Worm (Caenorhabditis elegans) whole organism, L2 larva: ENCODE measurements around the gene T12G3.11.

Experiments
- C34F6.9 ChIP-seq: fragments of 150-350 bp; optimal IDR thresholded peaks from 2 replicates; lab custom pipeline; 2014; ENCODE audit warnings: missing biosample characterization, missing genetic modification characterization
- R02D3.7 ChIP-seq: fragments of 150-350 bp; optimal IDR thresholded peaks from 2 replicates; lab custom pipeline; 2014; ENCODE audit warnings: missing biosample characterization, missing genetic modification characterization
- Y55F3AM.14 ChIP-seq: fragments of 200-800 bp; sonication (Bioruptor generic); optimal IDR thresholded peaks from 2 replicates; lab custom pipeline; 2018; ENCODE audit warnings: mild to moderate bottlenecking, missing genetic modification characterization, missing compliant biosample characterization
- ZK546.5 ChIP-seq: sonication (generic microtip); optimal IDR thresholded peaks from 2 replicates; lab custom pipeline; 2017; ENCODE audit warnings: missing biosample characterization, missing genetic modification characterization
- alr-1 ChIP-seq: fragments of 150-350 bp; optimal IDR thresholded peaks from 2 replicates; lab custom pipeline; 2014; ENCODE audit warnings: missing biosample characterization, missing genetic modification characterization
- ama-1 ChIP-seq: fragments of 150-350 bp; optimal IDR thresholded peaks from 2 replicates; lab custom pipeline; 2018; ENCODE audit warnings: inconsistent platforms
- blmp-1 ChIP-seq: sonication (generic microtip); optimal IDR thresholded peaks from 2 replicates; lab custom pipeline; 2017; ENCODE audit warnings: missing genetic modification characterization, mild to moderate bottlenecking, missing compliant biosample characterization, antibody characterized with exemption, moderate library complexity; ENCODE audit not compliant: insufficient read depth
- ceh-16 ChIP-seq: fragments of 150-350 bp; optimal IDR thresholded peaks from 2 replicates; lab custom pipeline; 2014; ENCODE audit warnings: missing biosample characterization, missing genetic modification characterization
- ceh-82 ChIP-seq: fragments of 150-350 bp; optimal IDR thresholded peaks from 2 replicates; lab custom pipeline; 2014; ENCODE audit warnings: missing biosample characterization, missing genetic modification characterization
- crh-2 ChIP-seq: sonication (generic microtip); optimal IDR thresholded peaks from 2 replicates; lab custom pipeline; 2017; ENCODE audit warnings: missing biosample characterization, missing genetic modification characterization
- dmd-4 ChIP-seq: sonication (generic microtip); optimal IDR thresholded peaks from 2 replicates; lab custom pipeline; 2017; ENCODE audit warnings: missing biosample characterization, missing genetic modification characterization
- egl-27 ChIP-seq: sonication (generic microtip); optimal IDR thresholded peaks from 3 replicates; lab custom pipeline; 2017; ENCODE audit warnings: missing biosample characterization, missing genetic modification reagents, missing genetic modification characterization
- elt-1 ChIP-seq: fragments of 150-350 bp; optimal IDR thresholded peaks from 2 replicates; lab custom pipeline; 2014; ENCODE audit warnings: missing biosample characterization, missing genetic modification characterization
- gmeb-1 ChIP-seq: fragments of 150-350 bp; optimal IDR thresholded peaks from 2 replicates; lab custom pipeline; 2014; ENCODE audit warnings: missing biosample characterization, missing genetic modification characterization
- lin-11 ChIP-seq: fragments of 150-350 bp; sonication (generic microtip); optimal IDR thresholded peaks from 2 replicates; lab custom pipeline; 2014; ENCODE audit warnings: missing biosample characterization, missing genetic modification characterization, inconsistent platforms, mixed read lengths
- lin-13 ChIP-seq: fragments of 150-350 bp; optimal IDR thresholded peaks from 2 replicates; lab custom pipeline; 2014; ENCODE audit warnings: missing biosample characterization, missing genetic modification reagents, missing genetic modification characterization
- lin-39 ChIP-seq: fragments of 150-350 bp; optimal IDR thresholded peaks from 2 replicates; lab custom pipeline; 2014; ENCODE audit warnings: missing biosample characterization, missing genetic modification reagents, missing genetic modification characterization
- lsy-2 ChIP-seq, 2 experiments: fragments of 150-350 bp in 1 of 2; sonication (generic microtip) in 1 of 2; optimal IDR thresholded peaks; 2 replicates each; lab custom pipeline; 2014 to 2017; ENCODE audit warnings: missing biosample characterization in 2 of 2, missing genetic modification characterization in 2 of 2
- mab-5 ChIP-seq: fragments of 150-350 bp; optimal IDR thresholded peaks from 2 replicates; lab custom pipeline; 2014; ENCODE audit warnings: missing biosample characterization, missing genetic modification characterization
- mbf-1 ChIP-seq: sonication (generic microtip); optimal IDR thresholded peaks from 2 replicates; lab custom pipeline; 2017; ENCODE audit warnings: missing biosample characterization, missing genetic modification characterization
- mdl-1 ChIP-seq, 2 experiments: fragments of 150-350 bp in 1 of 2; sonication (generic microtip) in 1 of 2; optimal IDR thresholded peaks; 2 replicates each; lab custom pipeline; 2017; ENCODE audit warnings: missing biosample characterization in 2 of 2, missing genetic modification characterization in 2 of 2
- nhr-10 ChIP-seq: sonication (generic microtip); optimal IDR thresholded peaks from 2 replicates; lab custom pipeline; 2017; ENCODE audit warnings: missing biosample characterization, missing genetic modification characterization
- nhr-11 ChIP-seq: fragments of 150-350 bp; optimal IDR thresholded peaks from 2 replicates; lab custom pipeline; 2014; ENCODE audit warnings: missing biosample characterization, missing genetic modification characterization
- nhr-12 ChIP-seq: fragments of 150-350 bp; optimal IDR thresholded peaks from 2 replicates; lab custom pipeline; 2014; ENCODE audit warnings: missing biosample characterization, missing genetic modification characterization
- nhr-129 ChIP-seq: fragments of 150-350 bp; optimal IDR thresholded peaks from 2 replicates; lab custom pipeline; 2014; ENCODE audit warnings: missing biosample characterization, missing genetic modification characterization
- nhr-21 ChIP-seq: fragments of 150-350 bp; optimal IDR thresholded peaks from 2 replicates; lab custom pipeline; 2014; ENCODE audit warnings: missing biosample characterization, missing genetic modification characterization
- nhr-23 ChIP-seq: fragments of 150-350 bp; optimal IDR thresholded peaks from 2 replicates; lab custom pipeline; 2014; ENCODE audit warnings: missing biosample characterization, missing genetic modification reagents, missing genetic modification characterization
- nhr-237 ChIP-seq: fragments of 150-350 bp; optimal IDR thresholded peaks from 2 replicates; lab custom pipeline; 2014; ENCODE audit warnings: missing biosample characterization, missing genetic modification characterization
- nhr-25 ChIP-seq: fragments of 150-350 bp; sonication (generic microtip); optimal IDR thresholded peaks from 3 replicates; lab custom pipeline; 2014; ENCODE audit warnings: missing biosample characterization, missing genetic modification characterization
- nhr-6 ChIP-seq: fragments of 150-350 bp; optimal IDR thresholded peaks from 2 replicates; lab custom pipeline; 2014; ENCODE audit warnings: missing biosample characterization, missing genetic modification characterization
- nhr-77 ChIP-seq: fragments of 150-350 bp; optimal IDR thresholded peaks from 2 replicates; lab custom pipeline; 2014; ENCODE audit warnings: missing biosample characterization, missing genetic modification characterization
- peb-1 ChIP-seq: fragments of 150-350 bp; optimal IDR thresholded peaks from 2 replicates; lab custom pipeline; 2014; ENCODE audit warnings: missing biosample characterization, missing genetic modification characterization
- sem-4 ChIP-seq: fragments of 150-350 bp; optimal IDR thresholded peaks from 2 replicates; lab custom pipeline; 2014; ENCODE audit warnings: missing biosample characterization, missing genetic modification reagents, missing genetic modification characterization
- skn-1 ChIP-seq: sonication (generic microtip); optimal IDR thresholded peaks from 2 replicates; lab custom pipeline; 2017; ENCODE audit warnings: missing biosample characterization, missing genetic modification characterization
- sma-3 ChIP-seq: sonication (generic microtip); optimal IDR thresholded peaks from 2 replicates; lab custom pipeline; 2016; ENCODE audit warnings: missing genetic modification reagents, missing genetic modification characterization, missing compliant biosample characterization
- sma-9 ChIP-seq, 2 experiments: fragments of 150-350 bp in 1 of 2; sonication (generic microtip) in 1 of 2; optimal IDR thresholded peaks; 2 replicates each; lab custom pipeline; 2014 to 2016; ENCODE audit warnings: missing genetic modification characterization in 2 of 2, mild to moderate bottlenecking in 1 of 2, missing biosample characterization in 1 of 2, missing compliant biosample characterization in 1 of 2, missing genetic modification reagents in 1 of 2, moderate library complexity in 1 of 2
- snpc-4 ChIP-seq: fragments of 150-350 bp; optimal IDR thresholded peaks from 2 replicates; lab custom pipeline; 2014; ENCODE audit warnings: missing biosample characterization, missing genetic modification characterization
- unc-39 ChIP-seq: fragments of 150-350 bp; optimal IDR thresholded peaks from 2 replicates; lab custom pipeline; 2014; ENCODE audit warnings: missing biosample characterization, missing genetic modification characterization
- unc-62 ChIP-seq: fragments of 150-350 bp; optimal IDR thresholded peaks from 2 replicates; lab custom pipeline; 2014; ENCODE audit warnings: missing biosample characterization, missing genetic modification reagents, missing genetic modification characterization
- zag-1 ChIP-seq: fragments of 150-350 bp; optimal IDR thresholded peaks from 2 replicates; lab custom pipeline; 2014; ENCODE audit warnings: missing biosample characterization, missing genetic modification characterization
- ztf-1 ChIP-seq: fragments of 200-800 bp; sonication (Bioruptor generic); conservative IDR thresholded peaks from 2 replicates; pipeline ENCODE4 v1.3.6; 2022; ENCODE audit warnings: missing genetic modification characterization, missing compliant biosample characterization
- ztf-11 ChIP-seq: sonication (generic microtip); optimal IDR thresholded peaks from 2 replicates; lab custom pipeline; 2017; ENCODE audit warnings: missing biosample characterization, missing genetic modification characterization
- ztf-4 ChIP-seq: fragments of 150-350 bp; optimal IDR thresholded peaks from 2 replicates; lab custom pipeline; 2014; ENCODE audit warnings: missing biosample characterization, missing genetic modification characterization

T12G3.11 gene

DNA sequence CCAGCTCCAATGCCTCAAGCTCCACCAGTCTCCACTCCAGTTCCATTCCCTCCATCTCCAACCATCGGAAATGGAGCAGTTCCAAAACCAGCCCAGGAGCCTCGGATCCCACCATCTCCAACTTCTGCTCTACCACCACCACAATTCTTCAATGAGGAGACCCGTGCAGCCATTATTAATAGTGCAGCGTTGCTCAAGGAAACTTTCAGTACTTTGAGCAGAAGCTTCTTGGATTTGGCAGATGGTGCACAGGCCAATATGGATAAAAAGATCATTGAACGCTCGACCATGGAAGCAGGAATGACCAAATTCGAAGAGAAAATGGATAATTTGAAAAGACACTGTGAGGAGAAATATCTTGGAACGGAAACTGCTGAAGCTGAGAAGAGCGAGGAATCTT is 5.8 kb upstream of the T12G3.11 start:
- TF ChIP-seq sma-9 (GFP tag; optimal IDR thresholded peaks at IDR 0.05; lab: Kevin White, UChicago) (no peak), sma-9 (tag; optimal IDR thresholded peaks at IDR 0.05; lab: Kevin White, UChicago) (no peak), C34F6.9 (tag; lab: Kevin White, UChicago) (no peak), ztf-11 (no peak), nhr-129 (no peak), sma-3 (GFP tag; lab: Kevin White, UChicago) (no peak), mab-5 (tag; lab: Kevin White, UChicago) (no peak), sem-4 (tag; lab: Kevin White, UChicago) (no peak), ama-1 (lab: Kevin White, UChicago) (no peak)

DNA sequence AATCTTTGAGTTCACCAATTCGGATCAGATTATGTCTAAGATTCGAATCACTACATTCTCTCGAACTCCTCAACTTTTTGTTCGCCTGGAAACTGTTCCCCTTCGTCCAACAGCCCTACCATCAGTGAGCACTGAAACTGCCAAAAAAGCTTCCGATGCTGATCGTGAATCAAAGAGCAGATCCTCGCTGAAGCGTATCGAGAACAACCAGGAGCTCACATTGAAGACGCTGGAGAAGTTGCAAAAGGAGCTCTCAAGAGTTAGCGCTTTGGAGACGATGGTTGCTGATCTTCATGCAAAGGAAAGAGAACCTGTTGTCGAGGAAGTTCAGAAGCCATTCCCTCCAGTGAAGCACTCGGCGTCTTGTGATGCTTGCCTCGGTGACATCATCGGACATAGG is 5.2 kb upstream of the T12G3.11 start:
- TF ChIP-seq nhr-23 (tag; lab: Kevin White, UChicago): no peak
- no peak for TF ChIP-seq C34F6.9 (tag; lab: Kevin White, UChicago)
- no peak for TF ChIP-seq zag-1 (tag; lab: Kevin White, UChicago)
- no peak for TF ChIP-seq mbf-1 (tag; lab: Kevin White, UChicago)
- no peak for TF ChIP-seq nhr-25 (tag; lab: Kevin White, UChicago)
- TF ChIP-seq ama-1 (lab: Kevin White, UChicago): peak; percentile 26
- TF ChIP-seq skn-1 (tag; lab: Kevin White, UChicago): no peak
- TF ChIP-seq nhr-129: peak; percentile 13
- TF ChIP-seq dmd-4: no peak
- TF ChIP-seq alr-1 (tag; lab: Kevin White, UChicago): no peak
- TF ChIP-seq ceh-82 (tag; lab: Kevin White, UChicago): no peak
- TF ChIP-seq nhr-237 (tag; lab: Kevin White, UChicago): no peak
- no peak for TF ChIP-seq blmp-1 (tag; lab: Kevin White, UChicago)
- TF ChIP-seq, all 48 proteins: peak for 2

ce11 chrIV:12033985-12034384 is 4.4 kb upstream of the T12G3.11 start, which contains the start of gene sqst-1:
Gene sqst-1, plus strand, starts transcription at chrIV:12034282.
- peak; percentile 43 for TF ChIP-seq ztf-4 (tag; lab: Kevin White, UChicago)
- TF ChIP-seq ceh-82 (tag; lab: Kevin White, UChicago): no peak
- peak; percentile 72 for TF ChIP-seq nhr-129
- TF ChIP-seq lsy-2 (tag; optimal IDR thresholded peaks at IDR 0.05; lab: Kevin White, UChicago): peak in 1 of 2 experiments; percentile 20
- peak; percentile 20 for TF ChIP-seq C34F6.9 (tag; lab: Kevin White, UChicago)

DNA sequence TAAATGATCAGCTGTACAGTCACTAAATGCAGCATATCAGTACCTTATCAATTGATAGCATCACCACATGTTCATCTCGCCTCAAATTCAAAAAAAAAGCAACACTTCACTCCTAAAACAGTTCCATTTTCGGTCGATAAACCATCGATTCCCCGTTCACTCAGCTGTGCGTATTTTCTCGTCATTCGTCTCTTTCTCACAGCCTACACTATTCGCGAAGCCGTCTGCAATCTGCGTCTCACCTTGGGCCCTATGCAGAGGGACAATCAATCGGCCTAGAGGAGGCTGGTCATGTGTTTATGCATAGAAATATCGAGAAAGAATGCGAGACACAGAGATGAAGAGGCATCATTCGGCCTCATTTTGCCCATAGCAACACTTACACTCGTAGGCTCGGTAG is 2.8 kb upstream of the T12G3.11 start:
- TF ChIP-seq C34F6.9 (tag; lab: Kevin White, UChicago): peak; percentile 98
- peak; percentile 80 for TF ChIP-seq nhr-21 (tag; lab: Kevin White, UChicago)
- peak; percentile 52 to 87 for TF ChIP-seq lsy-2 (tag; optimal IDR thresholded peaks at IDR 0.05; lab: Kevin White, UChicago)
- TF ChIP-seq ama-1 (lab: Kevin White, UChicago): peak; percentile 77
- TF ChIP-seq nhr-12 (tag; lab: Kevin White, UChicago): no peak
- TF ChIP-seq nhr-6 (tag; lab: Kevin White, UChicago): peak; percentile 66
- peak; percentile 99 for TF ChIP-seq nhr-129
- TF ChIP-seq ztf-4 (tag; lab: Kevin White, UChicago): peak; percentile 81
- TF ChIP-seq peb-1: no peak
- TF ChIP-seq skn-1 (tag; lab: Kevin White, UChicago): no peak
- peak in 1 of 2 experiments; percentile 55 for TF ChIP-seq mdl-1 (tag; optimal IDR thresholded peaks at IDR 0.05; lab: Kevin White, UChicago)
- TF ChIP-seq lin-11 (tag; lab: Kevin White, UChicago): peak; percentile 54
- no peak for TF ChIP-seq lin-39
- peak; percentile 28 for TF ChIP-seq zag-1 (tag; lab: Kevin White, UChicago)
- no peak for TF ChIP-seq snpc-4
- TF ChIP-seq egl-27 (tag; lab: Kevin White, UChicago): peak; percentile 61
- TF ChIP-seq R02D3.7 (tag; lab: Kevin White, UChicago): no peak
- no peak for TF ChIP-seq nhr-11 (tag; lab: Kevin White, UChicago)
- TF ChIP-seq sma-3 (GFP tag; lab: Kevin White, UChicago): peak; percentile 92
- TF ChIP-seq nhr-25 (tag; lab: Kevin White, UChicago): peak; percentile 89
- TF ChIP-seq Y55F3AM.14 (GFP tag; lab: Kevin White, UChicago): peak; percentile 26
- no peak for TF ChIP-seq ZK546.5 (tag; lab: Kevin White, UChicago)
- TF ChIP-seq blmp-1 (tag; lab: Kevin White, UChicago): peak; percentile 15
- peak; percentile 68 for TF ChIP-seq lin-13 (GFP tag; lab: Kevin White, UChicago)
- TF ChIP-seq crh-2: peak; percentile 87
- peak; percentile 81 for TF ChIP-seq sma-9 (GFP tag; optimal IDR thresholded peaks at IDR 0.05; lab: Kevin White, UChicago)
- no peak for TF ChIP-seq sma-9 (tag; optimal IDR thresholded peaks at IDR 0.05; lab: Kevin White, UChicago)
- no peak for TF ChIP-seq dmd-4
- no peak for TF ChIP-seq ztf-1
- TF ChIP-seq gmeb-1: peak; percentile 64
- TF ChIP-seq unc-39 (tag; lab: Kevin White, UChicago): no peak
- TF ChIP-seq sem-4 (tag; lab: Kevin White, UChicago): peak; percentile 89
- TF ChIP-seq nhr-10 (tag; lab: Kevin White, UChicago): no peak
- TF ChIP-seq ceh-16 (tag; lab: Kevin White, UChicago): peak; percentile 22
- TF ChIP-seq ztf-11: no peak
- TF ChIP-seq nhr-23 (tag; lab: Kevin White, UChicago): no peak
- no peak for TF ChIP-seq unc-62 (GFP tag; lab: Kevin White, UChicago)
- no peak for TF ChIP-seq elt-1
- TF ChIP-seq mbf-1 (tag; lab: Kevin White, UChicago): no peak
- no peak for TF ChIP-seq mab-5 (tag; lab: Kevin White, UChicago)
- TF ChIP-seq nhr-77 (tag; lab: Kevin White, UChicago): no peak
